Fruit fly (Drosophila melanogaster): ENCODE results near the gene CG42594.

CG42594 gene

dm6 chrX:4849376-4849775 is 8.7 kb downstream of the CG42594 start (continued):
- TF ChIP-seq CG4404 (GFP tag; IDR thresholded peaks at IDR 0.05) (no peak), org-1 (GFP tag; optimal IDR thresholded peaks at IDR 0.05) (peak; percentile 43), CG10462 (GFP tag; optimal IDR thresholded peaks at IDR 0.05) (no peak), Xbp1 (GFP tag; optimal IDR thresholded peaks at IDR 0.05) (peak; percentile 30), CG8924 (tag; optimal IDR thresholded peaks at IDR 0.05) (peak; percentile 79), Dek (tag; optimal IDR thresholded peaks at IDR 0.05) (peak; percentile 2), ind (GFP tag; optimal IDR thresholded peaks at IDR 0.05) (peak; percentile 29), nmo (GFP tag; optimal IDR thresholded peaks at IDR 0.05) (peak; percentile 19), CG32532 (GFP tag; IDR thresholded peaks at IDR 0.05) (0 out of 2 replicates have a peak, but pooled peaks have one; percentile 5), CG8281 (tag; optimal IDR thresholded peaks at IDR 0.05) (no peak), sisA (GFP tag; IDR thresholded peaks at IDR 0.05) (peak; percentile 25; the same call in 1 of the 2 replicates), HHEX (GFP tag; optimal IDR thresholded peaks at IDR 0.05) (no peak), Antp (GFP tag; optimal IDR thresholded peaks at IDR 0.05) (no peak), Lpt (GFP tag; optimal IDR thresholded peaks at IDR 0.05) (no peak), Ets65A (GFP tag) (peak; percentile 84), unpg (GFP tag; optimal IDR thresholded peaks at IDR 0.05) (peak; percentile 26), CG15269 (tag; optimal IDR thresholded peaks at IDR 0.05) (peak; percentile 32), gem (tag; optimal IDR thresholded peaks at IDR 0.05) (peak; percentile 58), Blimp-1 (GFP tag; optimal IDR thresholded peaks at IDR 0.05) (peak; percentile 2), tin (GFP tag; optimal IDR thresholded peaks at IDR 0.05) (peak; percentile 14), lilli (GFP tag; optimal IDR thresholded peaks at IDR 0.05) (peak; percentile 19), CG14050 (GFP tag; IDR thresholded peaks at IDR 0.05) (peak; percentile 15; the same call in 1 of the 3 replicates), lbe (GFP tag; optimal IDR thresholded peaks at IDR 0.05) (no peak), dmrt99B (tag; optimal IDR thresholded peaks at IDR 0.05) (peak; percentile 49), CG4707 (GFP tag; optimal IDR thresholded peaks at IDR 0.05) (no peak), NfI (GFP tag; optimal IDR thresholded peaks at IDR 0.05) (peak; percentile 66), CG30403 (GFP tag; optimal IDR thresholded peaks at IDR 0.05) (peak; percentile 47), Xrp1 (GFP tag; IDR thresholded peaks at IDR 0.05) (peak; percentile 30; the same call in 1 of the 2 replicates), ranshi (GFP tag; IDR thresholded peaks at IDR 0.05) (no peak), E2f1 (GFP tag; IDR thresholded peaks at IDR 0.05) (0 out of 2 replicates have a peak, but pooled peaks have one; percentile 28), CG1603 (tag; optimal IDR thresholded peaks at IDR 0.05) (no peak), CG2678 (tag; optimal IDR thresholded peaks at IDR 0.05) (peak; percentile 50), CG18619 (GFP tag; optimal IDR thresholded peaks at IDR 0.05) (peak; percentile 22), CoRest (tag; optimal IDR thresholded peaks at IDR 0.05) (peak; percentile 14)

dm6 chrX:4860266-4860665 is 19.6 kb downstream of the CG42594 start:
- no peak for TF ChIP-seq Hmx (GFP tag; optimal IDR thresholded peaks at IDR 0.05)
- TF ChIP-seq Hr39 (optimal IDR thresholded peaks at IDR 0.05): peak; percentile 95

dm6 chrX:4875370-4875769 is 34.7 kb downstream of the CG42594 start, which contains the start of gene boil:
TSS of gene boil (plus strand) at chrX:4875670.
- TF ChIP-seq wor (GFP tag; IDR thresholded peaks at IDR 0.05) (no peak), HLH54F (GFP tag; optimal IDR thresholded peaks at IDR 0.05) (no peak), Optix (GFP tag; IDR thresholded peaks at IDR 0.05) (no peak), grau (tag; optimal IDR thresholded peaks at IDR 0.05) (no peak), sens-2 (GFP tag; IDR thresholded peaks at IDR 0.05) (no peak), CG32772 (GFP tag; IDR thresholded peaks at IDR 0.05) (no peak), unpg (GFP tag; optimal IDR thresholded peaks at IDR 0.05) (no peak), MESR4 (GFP tag; optimal IDR thresholded peaks at IDR 0.05) (no peak), yki (optimal IDR thresholded peaks at IDR 0.05) (no peak), pzg (GFP tag; optimal IDR thresholded peaks at IDR 0.05) (no peak), CG33213 (GFP tag; optimal IDR thresholded peaks at IDR 0.05) (no peak), dm (GFP tag; optimal IDR thresholded peaks at IDR 0.05) (no peak), CG14710 (tag; optimal IDR thresholded peaks at IDR 0.05) (no peak), CG10209 (GFP tag; optimal IDR thresholded peaks at IDR 0.05) (no peak), CG10462 (GFP tag; optimal IDR thresholded peaks at IDR 0.05) (no peak), Meics (GFP tag; optimal IDR thresholded peaks at IDR 0.05) (no peak), chm (GFP tag; IDR thresholded peaks at IDR 0.05) (no peak), Hmx (GFP tag; optimal IDR thresholded peaks at IDR 0.05) (no peak)

All from whole organism, embryonic.